Fruit fly (Drosophila melanogaster) whole organism, embryonic: ENCODE measurements around the gene CG5013.

ENCODE experiments used
- Atf-2 ChIP-seq: fragments of 200-800 bp; sonication (Bioruptor generic); optimal IDR thresholded peaks from 2 replicates; lab custom pipeline; 2016; ENCODE audit warnings: missing biosample characterization, missing genetic modification characterization
- Bdp1 ChIP-seq: fragments of 200-800 bp; sonication (Bioruptor generic); optimal IDR thresholded peaks from 3 replicates; lab custom pipeline; 2016; ENCODE audit warnings: missing biosample characterization, missing genetic modification characterization
- CG10274 ChIP-seq: fragments of 200-800 bp; sonication (Bioruptor generic); optimal IDR thresholded peaks from 3 replicates; lab custom pipeline; 2017; ENCODE audit warnings: missing biosample characterization, mild to moderate bottlenecking, missing genetic modification characterization
- CG10543 ChIP-seq: fragments of 200-800 bp; sonication (Bioruptor generic); optimal IDR thresholded peaks from 3 replicates; lab custom pipeline; 2017; ENCODE audit warnings: missing biosample characterization, mild to moderate bottlenecking, missing genetic modification characterization, moderate library complexity
- CG10959 ChIP-seq: fragments of 200-800 bp; sonication (Bioruptor generic); IDR thresholded peaks from 2 replicates; pipeline ENCODE4 v1.3.6; 2022; ENCODE audit warnings: missing biosample characterization, missing genetic modification characterization
- CG11695 ChIP-seq: fragments of 200-800 bp; sonication (Bioruptor generic); IDR thresholded peaks from 3 replicates; pipeline ENCODE4 v1.3.6; 2022; ENCODE audit warnings: missing biosample characterization, missing genetic modification characterization
- CG12942 ChIP-seq: fragments of 200-800 bp; sonication (Bioruptor generic); optimal IDR thresholded peaks from 3 replicates; lab custom pipeline; 2016; ENCODE audit warnings: missing biosample characterization, missing genetic modification characterization
- CG15601 ChIP-seq: fragments of 200-800 bp; sonication (Bioruptor generic); optimal IDR thresholded peaks from 3 replicates; lab custom pipeline; 2019; ENCODE audit warnings: missing biosample characterization, mild to moderate bottlenecking, missing genetic modification characterization, moderate library complexity
- CG2120 ChIP-seq: fragments of 200-800 bp; sonication (Bioruptor generic); optimal IDR thresholded peaks from 3 replicates; lab custom pipeline; 2016; ENCODE audit warnings: missing biosample characterization, missing genetic modification characterization
- CG30403 ChIP-seq: fragments of 200-800 bp; sonication (Bioruptor generic); optimal IDR thresholded peaks from 3 replicates; lab custom pipeline; 2016; ENCODE audit warnings: missing biosample characterization, missing genetic modification characterization
- CG31388 ChIP-seq: fragments of 200-800 bp; sonication (Bioruptor generic); optimal IDR thresholded peaks from 2 replicates; lab custom pipeline; 2016; ENCODE audit warnings: missing biosample characterization, missing genetic modification characterization
- CG4282 ChIP-seq: fragments of 200-800 bp; sonication (Bioruptor generic); optimal IDR thresholded peaks from 2 replicates; lab custom pipeline; 2016; ENCODE audit warnings: missing biosample characterization, missing genetic modification characterization
- CG6175 ChIP-seq: fragments of 200-800 bp; sonication (Bioruptor generic); IDR thresholded peaks from 3 replicates; pipeline ENCODE4 v1.3.6; 2022; ENCODE audit warnings: missing biosample characterization, missing genetic modification characterization
- CG6272 ChIP-seq: fragments of 200-800 bp; sonication (Bioruptor generic); IDR thresholded peaks from 2 replicates; pipeline ENCODE4 v1.3.6; 2022; ENCODE audit warnings: missing biosample characterization, missing genetic modification characterization
- CG6689 ChIP-seq: fragments of 200-800 bp; sonication (Bioruptor generic); IDR thresholded peaks from 2 replicates; pipeline ENCODE4 v1.3.6; 2022; ENCODE audit warnings: missing biosample characterization, missing genetic modification characterization
- CG8478 ChIP-seq: fragments of >200 bp; optimal IDR thresholded peaks from 2 replicates; lab custom pipeline; 2018
- CG8944 ChIP-seq: fragments of 200-800 bp; sonication (Bioruptor generic); optimal IDR thresholded peaks from 3 replicates; lab custom pipeline; 2016; ENCODE audit warnings: missing biosample characterization, missing genetic modification characterization
- CG9437 ChIP-seq: fragments of 200-800 bp; sonication (Bioruptor generic); optimal IDR thresholded peaks from 2 replicates; lab custom pipeline; 2018; ENCODE audit warnings: missing biosample characterization, mild to moderate bottlenecking, missing genetic modification characterization
- CG9817 ChIP-seq: fragments of 200-800 bp; sonication (Bioruptor generic); optimal IDR thresholded peaks from 2 replicates; lab custom pipeline; 2018; ENCODE audit warnings: missing biosample characterization, mild to moderate bottlenecking, missing genetic modification characterization, moderate library complexity
- D19A ChIP-seq: fragments of 200-800 bp; optimal IDR thresholded peaks from 3 replicates; lab custom pipeline; 2019; ENCODE audit warnings: missing biosample characterization, mild to moderate bottlenecking, missing genetic modification characterization, moderate library complexity
- Deaf1 ChIP-seq: fragments of 200-800 bp; optimal IDR thresholded peaks from 3 replicates; lab custom pipeline; 2019; ENCODE audit warnings: missing biosample characterization, mild to moderate bottlenecking, missing genetic modification characterization, moderate library complexity
- Doc2 ChIP-seq: fragments of 200-800 bp; sonication (Bioruptor generic); IDR thresholded peaks from 2 replicates; pipeline ENCODE4 v1.3.6; 2022; ENCODE audit warnings: missing biosample characterization, missing genetic modification characterization
- Drgx ChIP-seq: fragments of 200-800 bp; sonication (Bioruptor generic); IDR thresholded peaks from 2 replicates; pipeline ENCODE4 v1.3.6; 2022; ENCODE audit warnings: missing biosample characterization, missing genetic modification characterization
- Elba2 ChIP-seq: fragments of 200-800 bp; sonication (Bioruptor generic); optimal IDR thresholded peaks from 3 replicates; lab custom pipeline; 2016; ENCODE audit warnings: missing biosample characterization, missing genetic modification characterization
- HLH3B ChIP-seq: fragments of 200-800 bp; sonication (Bioruptor generic); IDR thresholded peaks from 2 replicates; pipeline ENCODE4 v1.3.6; 2022; ENCODE audit warnings: missing biosample characterization, missing genetic modification characterization
- MBD-R2 ChIP-seq: fragments of 200-800 bp; sonication (Bioruptor generic); IDR thresholded peaks from 2 replicates; pipeline ENCODE4 v1.3.6; 2022; ENCODE audit warnings: missing biosample characterization, missing genetic modification characterization
- Max ChIP-seq: fragments of 200-800 bp; sonication (Bioruptor generic); optimal IDR thresholded peaks from 2 replicates; lab custom pipeline; 2016; ENCODE audit warnings: missing biosample characterization, mild to moderate bottlenecking, missing genetic modification characterization
- Myb ChIP-seq: fragments of 200-800 bp; sonication (Bioruptor generic); optimal IDR thresholded peaks from 2 replicates; lab custom pipeline; 2016; ENCODE audit warnings: missing biosample characterization, missing genetic modification characterization
- NfI ChIP-seq: fragments of 200-800 bp; sonication (Bioruptor generic); optimal IDR thresholded peaks from 3 replicates; lab custom pipeline; 2018; ENCODE audit warnings: missing biosample characterization, mild to moderate bottlenecking, missing genetic modification characterization, moderate library complexity
- Ptx1 ChIP-seq: fragments of 200-800 bp; sonication (Bioruptor generic); IDR thresholded peaks from 2 replicates; pipeline ENCODE4 v1.3.6; 2022; ENCODE audit warnings: missing biosample characterization, missing genetic modification characterization
- Side ChIP-seq: fragments of 200-800 bp; sonication (Bioruptor generic); optimal IDR thresholded peaks from 2 replicates; lab custom pipeline; 2016; ENCODE audit warnings: missing biosample characterization, missing genetic modification characterization
- Sox102F ChIP-seq: fragments of 200-800 bp; sonication (Bioruptor generic); optimal IDR thresholded peaks from 2 replicates; lab custom pipeline; 2018; ENCODE audit warnings: missing biosample characterization, mild to moderate bottlenecking, missing genetic modification characterization, moderate library complexity
- Trl ChIP-seq, 3 experiments: fragments of >200 bp in 2 of 3; fragments of 200-800 bp in 1 of 3; sonication (Bioruptor generic) in 1 of 3; optimal IDR thresholded peaks; 2 replicates in 1 of 3; 3 replicates in 2 of 3; lab custom pipeline; 2016 to 2017; ENCODE audit warnings: missing biosample characterization in 1 of 3, missing genetic modification characterization in 1 of 3
- Xrp1 ChIP-seq: fragments of 200-800 bp; sonication (Bioruptor generic); IDR thresholded peaks from 2 replicates; pipeline ENCODE4 v1.3.6; 2022; ENCODE audit warnings: missing biosample characterization, missing genetic modification characterization
- aop ChIP-seq: fragments of 200-800 bp; sonication (Bioruptor generic); IDR thresholded peaks from 2 replicates; pipeline ENCODE4 v1.3.6; 2022; ENCODE audit warnings: missing biosample characterization, missing genetic modification characterization
- cas ChIP-seq: fragments of 200-800 bp; sonication (Bioruptor generic); IDR thresholded peaks from 2 replicates; pipeline ENCODE4 v1.3.6; 2022; ENCODE audit warnings: missing biosample characterization, missing genetic modification characterization
- caup ChIP-seq: fragments of 200-800 bp; sonication (Bioruptor generic); optimal IDR thresholded peaks from 3 replicates; lab custom pipeline; 2017; ENCODE audit warnings: missing biosample characterization, mild to moderate bottlenecking, missing genetic modification characterization, moderate library complexity; ENCODE audit not compliant: severe bottlenecking
- esg ChIP-seq: fragments of 200-800 bp; sonication (Bioruptor generic); conservative IDR thresholded peaks from 2 replicates; pipeline ENCODE4 v1.3.6; 2022; ENCODE audit warnings: missing biosample characterization, missing genetic modification characterization
- eyg ChIP-seq: fragments of 200-800 bp; sonication (Bioruptor generic); optimal IDR thresholded peaks from 3 replicates; lab custom pipeline; 2016; ENCODE audit warnings: missing biosample characterization, missing genetic modification characterization
- ind ChIP-seq: fragments of 200-800 bp; sonication (Bioruptor generic); optimal IDR thresholded peaks from 3 replicates; lab custom pipeline; 2016; ENCODE audit warnings: missing biosample characterization, missing genetic modification characterization
- kni ChIP-seq: fragments of 200-800 bp; sonication (Bioruptor generic); optimal IDR thresholded peaks from 3 replicates; lab custom pipeline; 2017; ENCODE audit warnings: mild to moderate bottlenecking, missing biosample characterization, missing genetic modification reagents, missing genetic modification characterization
- lab ChIP-seq: fragments of 200-800 bp; sonication (Bioruptor generic); optimal IDR thresholded peaks from 3 replicates; lab custom pipeline; 2017; ENCODE audit warnings: missing biosample characterization, missing genetic modification characterization, mild to moderate bottlenecking, moderate library complexity, missing genetic modification reagents
- pnt ChIP-seq: fragments of 200-800 bp; sonication (Bioruptor generic); optimal IDR thresholded peaks from 3 replicates; lab custom pipeline; 2016; ENCODE audit warnings: missing biosample characterization, missing genetic modification characterization
- prd ChIP-seq, 3 experiments: fragments of >200 bp in 2 of 3; fragments of 200-800 bp in 1 of 3; sonication (Bioruptor generic) in 1 of 3; optimal IDR thresholded peaks in 2 of 3; IDR thresholded peaks in 1 of 3; 2 replicates in 2 of 3; 3 replicates in 1 of 3; pipeline versions ENCODE4 v1.3.6 to Lab custom; 2017 to 2022; ENCODE audit warnings: missing biosample characterization in 1 of 3, missing genetic modification characterization in 1 of 3
- pzg ChIP-seq: fragments of 200-800 bp; sonication (Bioruptor generic); optimal IDR thresholded peaks from 3 replicates; lab custom pipeline; 2018; ENCODE audit warnings: missing biosample characterization, mild to moderate bottlenecking, missing genetic modification characterization, moderate library complexity
- run ChIP-seq: fragments of 200-800 bp; sonication (Bioruptor generic); optimal IDR thresholded peaks from 3 replicates; lab custom pipeline; 2018; ENCODE audit warnings: missing biosample characterization, mild to moderate bottlenecking, missing genetic modification characterization
- salm ChIP-seq: fragments of 200-800 bp; sonication (Bioruptor generic); optimal IDR thresholded peaks from 2 replicates; lab custom pipeline; 2018; ENCODE audit warnings: missing biosample characterization, mild to moderate bottlenecking, missing genetic modification characterization
- ssp ChIP-seq: fragments of 200-800 bp; sonication (Bioruptor generic); IDR thresholded peaks from 2 replicates; pipeline ENCODE4 v1.3.6; 2022; ENCODE audit warnings: missing biosample characterization, missing genetic modification characterization
- sug ChIP-seq: fragments of 200-800 bp; optimal IDR thresholded peaks from 2 replicates; lab custom pipeline; 2019; ENCODE audit warnings: missing biosample characterization, mild to moderate bottlenecking, missing genetic modification characterization, moderate library complexity
- tgo ChIP-seq: fragments of 200-800 bp; sonication (Bioruptor generic); IDR thresholded peaks from 3 replicates; pipeline ENCODE4 v1.3.6; 2022; ENCODE audit warnings: missing biosample characterization, missing genetic modification characterization
- vnd ChIP-seq: fragments of 200-800 bp; sonication (Bioruptor generic); IDR thresholded peaks from 3 replicates; pipeline ENCODE4 v1.3.6; 2022; ENCODE audit warnings: missing biosample characterization, missing genetic modification characterization; ENCODE audit not compliant: partially characterized antibody

The CG5013 gene

DNA sequence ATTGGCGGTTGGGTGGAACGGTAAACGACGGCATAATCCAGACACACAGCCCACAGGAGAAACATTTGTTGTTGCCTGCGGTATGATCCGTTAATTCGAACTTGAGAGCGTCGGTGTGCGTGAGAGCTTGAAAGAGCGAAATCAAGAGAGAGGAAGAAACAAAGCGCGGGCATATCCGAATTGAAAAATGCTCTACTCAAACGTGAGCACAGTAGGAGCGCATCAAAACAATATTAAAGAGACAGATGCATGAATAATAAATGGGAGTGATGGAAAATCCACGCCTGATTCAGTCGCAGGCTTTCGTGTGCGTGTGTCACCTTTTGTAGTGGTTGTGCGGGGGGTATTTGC is 1.8 kb downstream of the CG5013 start:
- peak; percentile 2 for TF ChIP-seq NfI (GFP tag; lab: Kevin White, UChicago)
- TF ChIP-seq CG6272 (GFP tag; lab: Robert Waterston, UW), result no peak
- TF ChIP-seq ind (GFP tag; lab: Kevin White, UChicago), result peak; percentile 6
- TF ChIP-seq CG2120 (GFP tag; lab: Kevin White, UChicago), result peak; percentile 54
- no peak for TF ChIP-seq CG9437 (GFP tag; lab: Kevin White, UChicago)
- no peak; the same call in 1 of the 2 replicates for TF ChIP-seq CG10959 (GFP tag; lab: Robert Waterston, UW)
- TF ChIP-seq CG15601 (tag; lab: Kevin White, UChicago), result no peak
- 0 out of 3 replicates have a peak, but pooled peaks have one; percentile 37 for TF ChIP-seq CG11695 (GFP tag; lab: Robert Waterston, UW)
- peak; percentile 88 for TF ChIP-seq CG10274
- TF ChIP-seq Trl (optimal IDR thresholded peaks at IDR 0.05; lab: Kevin White, UChicago), result peak; percentile 69 to 70
- TF ChIP-seq Trl (GFP tag; optimal IDR thresholded peaks at IDR 0.05; lab: Kevin White, UChicago), result no peak
- TF ChIP-seq caup (GFP tag; lab: Kevin White, UChicago), result no peak
- no peak for TF ChIP-seq sug (tag; lab: Kevin White, UChicago)
- no peak for TF ChIP-seq CG9817
- no peak for TF ChIP-seq Bdp1 (GFP tag; lab: Kevin White, UChicago)
- no peak for TF ChIP-seq Doc2 (GFP tag; lab: Robert Waterston, UW)
- no peak for TF ChIP-seq CG30403 (GFP tag; lab: Kevin White, UChicago)
- TF ChIP-seq Ptx1, result 0 out of 2 replicates have a peak, but pooled peaks have one; percentile 6
- TF ChIP-seq CG8478 (lab: Kevin White, UChicago), result no peak
- peak; percentile 99 for TF ChIP-seq D19A (tag; lab: Kevin White, UChicago)
- no peak for TF ChIP-seq pzg (GFP tag; lab: Kevin White, UChicago)
- TF ChIP-seq pnt (GFP tag; lab: Kevin White, UChicago), result no peak
- no peak for TF ChIP-seq MBD-R2 (GFP tag; lab: Robert Waterston, UW)
- TF ChIP-seq Side, result no peak
- TF ChIP-seq CG31388, result no peak
- TF ChIP-seq run (tag; lab: Kevin White, UChicago), result no peak
- no peak for TF ChIP-seq CG8944 (GFP tag; lab: Kevin White, UChicago)
- TF ChIP-seq vnd, result no peak
- TF ChIP-seq prd (optimal IDR thresholded peaks at IDR 0.05; lab: Kevin White, UChicago), result no peak
- TF ChIP-seq prd (GFP tag; IDR thresholded peaks at IDR 0.05; lab: Robert Waterston, UW), result peak; percentile 31; the same call in 1 of the 3 replicates
- TF ChIP-seq ssp (GFP tag; lab: Robert Waterston, UW), result no peak
- no peak for TF ChIP-seq CG6175 (GFP tag; lab: Robert Waterston, UW)
- TF ChIP-seq Sox102F (GFP tag; lab: Kevin White, UChicago), result no peak
- no peak for TF ChIP-seq Max (GFP tag; lab: Kevin White, UChicago)
- no peak for TF ChIP-seq esg (GFP tag; lab: Robert Waterston, UW)
- no peak for TF ChIP-seq CG12942 (GFP tag; lab: Kevin White, UChicago)
- no peak for TF ChIP-seq salm (tag; lab: Kevin White, UChicago)
- TF ChIP-seq Myb (GFP tag; lab: Kevin White, UChicago), result peak; percentile 49
- no peak for TF ChIP-seq Elba2 (GFP tag; lab: Kevin White, UChicago)
- TF ChIP-seq Drgx (GFP tag; lab: Robert Waterston, UW), result peak; percentile 65
- no peak for TF ChIP-seq Atf-2 (GFP tag; lab: Kevin White, UChicago)
- no peak for TF ChIP-seq cas (GFP tag; lab: Robert Waterston, UW)
- 0 out of 2 replicates have a peak, but pooled peaks have one; percentile 7 for TF ChIP-seq CG6689 (GFP tag; lab: Robert Waterston, UW)
- TF ChIP-seq tgo (GFP tag; lab: Robert Waterston, UW), result peak; percentile 13; the same call in 1 of the 3 replicates
- TF ChIP-seq lab (GFP tag; lab: Kevin White, UChicago), result no peak
- no peak for TF ChIP-seq Xrp1
- TF ChIP-seq CG10543 (GFP tag; lab: Kevin White, UChicago), result no peak
- no peak for TF ChIP-seq CG4282
- TF ChIP-seq Deaf1 (tag; lab: Kevin White, UChicago), result no peak
- TF ChIP-seq aop (GFP tag; lab: Robert Waterston, UW), result no peak
- peak; percentile 4 for TF ChIP-seq kni (GFP tag; lab: Kevin White, UChicago)
- no peak for TF ChIP-seq eyg
- TF ChIP-seq HLH3B (GFP tag; lab: Robert Waterston, UW), result 0 out of 2 replicates have a peak, but pooled peaks have one; percentile 18
